Fruit fly (Drosophila melanogaster) whole organism, embryonic: ENCODE data around the gene eIF4E5.
A peak's percentile ranks its signal among the peaks of the same experiment; 100 is the strongest.

Experiments
- Atf-2 ChIP-seq: fragments of 200-800 bp; sonication (Bioruptor generic); optimal IDR thresholded peaks from 2 replicates; lab custom pipeline; 2016; ENCODE audit warnings: missing biosample characterization, missing genetic modification characterization
- Atf3 ChIP-seq: fragments of 200-800 bp; sonication (Bioruptor generic); optimal IDR thresholded peaks from 3 replicates; lab custom pipeline; 2016; ENCODE audit warnings: missing biosample characterization, missing genetic modification characterization
- CG10209 ChIP-seq: fragments of 200-800 bp; sonication (Bioruptor generic); optimal IDR thresholded peaks from 3 replicates; lab custom pipeline; 2017; ENCODE audit warnings: missing biosample characterization, mild to moderate bottlenecking, missing genetic modification characterization, missing genetic modification reagents
- CG1024 ChIP-seq: fragments of 200-800 bp; sonication (Bioruptor generic); IDR thresholded peaks from 2 replicates; pipeline ENCODE4 v1.3.6; 2022; ENCODE audit warnings: missing biosample characterization, missing genetic modification characterization
- CG10654 ChIP-seq: fragments of 200-800 bp; sonication (Bioruptor generic); optimal IDR thresholded peaks from 2 replicates; lab custom pipeline; 2016; ENCODE audit warnings: missing biosample characterization, missing genetic modification characterization
- CG12071 ChIP-seq: fragments of 200-800 bp; sonication (Bioruptor generic); optimal IDR thresholded peaks from 3 replicates; lab custom pipeline; 2018; ENCODE audit warnings: missing biosample characterization, mild to moderate bottlenecking, missing genetic modification characterization
- CG12299 ChIP-seq: fragments of 200-800 bp; sonication (Bioruptor generic); optimal IDR thresholded peaks from 2 replicates; lab custom pipeline; 2018; ENCODE audit warnings: missing biosample characterization, mild to moderate bottlenecking, missing genetic modification characterization
- CG13296 ChIP-seq: fragments of 200-800 bp; sonication (Bioruptor generic); optimal IDR thresholded peaks from 3 replicates; lab custom pipeline; 2018; ENCODE audit warnings: missing biosample characterization, mild to moderate bottlenecking, missing genetic modification characterization
- CG13894 ChIP-seq: fragments of 200-800 bp; sonication (Bioruptor generic); optimal IDR thresholded peaks from 3 replicates; lab custom pipeline; 2018; ENCODE audit warnings: missing biosample characterization, mild to moderate bottlenecking, missing genetic modification characterization, moderate library complexity
- CG17385 ChIP-seq: fragments of 200-800 bp; sonication (Bioruptor generic); optimal IDR thresholded peaks from 3 replicates; lab custom pipeline; 2018; ENCODE audit warnings: missing biosample characterization, mild to moderate bottlenecking, missing genetic modification characterization
- CG17912 ChIP-seq: fragments of 200-800 bp; sonication (Bioruptor generic); optimal IDR thresholded peaks from 2 replicates; lab custom pipeline; 2018; ENCODE audit warnings: missing biosample characterization, mild to moderate bottlenecking, missing genetic modification characterization
- CG18599 ChIP-seq: fragments of 200-800 bp; sonication (Bioruptor generic); optimal IDR thresholded peaks from 3 replicates; lab custom pipeline; 2017; ENCODE audit warnings: missing biosample characterization, missing genetic modification characterization, mild to moderate bottlenecking, moderate library complexity, missing genetic modification reagents
- CG31224 ChIP-seq: fragments of 200-800 bp; sonication (Bioruptor generic); IDR thresholded peaks from 2 replicates; pipeline ENCODE4 v1.3.6; 2022; ENCODE audit warnings: missing biosample characterization, missing genetic modification characterization
- CG6765 ChIP-seq: fragments of 200-800 bp; sonication (Bioruptor generic); optimal IDR thresholded peaks from 3 replicates; lab custom pipeline; 2017; ENCODE audit warnings: missing biosample characterization, mild to moderate bottlenecking, missing genetic modification characterization
- CG6813 ChIP-seq: fragments of 200-800 bp; sonication (Bioruptor generic); optimal IDR thresholded peaks from 2 replicates; lab custom pipeline; 2017; ENCODE audit warnings: missing biosample characterization, missing genetic modification characterization, mild to moderate bottlenecking, moderate library complexity, missing genetic modification reagents
- CG6854 ChIP-seq: fragments of 200-800 bp; sonication (Bioruptor generic); optimal IDR thresholded peaks from 3 replicates; lab custom pipeline; 2017; ENCODE audit warnings: missing biosample characterization, mild to moderate bottlenecking, missing genetic modification characterization
- CG7786 ChIP-seq: fragments of 200-800 bp; sonication (Bioruptor generic); optimal IDR thresholded peaks from 2 replicates; lab custom pipeline; 2016; ENCODE audit warnings: missing biosample characterization, missing genetic modification characterization
- CG8478 ChIP-seq: fragments of >200 bp; optimal IDR thresholded peaks from 2 replicates; lab custom pipeline; 2018
- CG9817 ChIP-seq: fragments of 200-800 bp; sonication (Bioruptor generic); optimal IDR thresholded peaks from 2 replicates; lab custom pipeline; 2018; ENCODE audit warnings: missing biosample characterization, mild to moderate bottlenecking, missing genetic modification characterization, moderate library complexity
- CG9932 ChIP-seq: fragments of 200-800 bp; sonication (Bioruptor generic); IDR thresholded peaks from 2 replicates; pipeline ENCODE4 v1.3.6; 2022; ENCODE audit warnings: missing biosample characterization, missing genetic modification characterization
- Chrac-16 ChIP-seq: fragments of 200-800 bp; sonication (Bioruptor generic); optimal IDR thresholded peaks from 3 replicates; lab custom pipeline; 2016; ENCODE audit warnings: missing biosample characterization, missing genetic modification characterization
- CrebB ChIP-seq: fragments of 200-800 bp; sonication (Bioruptor generic); optimal IDR thresholded peaks from 3 replicates; lab custom pipeline; 2018; ENCODE audit warnings: missing biosample characterization, mild to moderate bottlenecking, missing genetic modification characterization
- E2f1 ChIP-seq: fragments of 200-800 bp; sonication (Bioruptor generic); IDR thresholded peaks from 2 replicates; pipeline ENCODE4 v1.3.6; 2022; ENCODE audit warnings: missing biosample characterization, missing genetic modification characterization
- Gug ChIP-seq: fragments of 200-800 bp; sonication (Bioruptor generic); IDR thresholded peaks from 4 replicates; pipeline ENCODE4 v1.3.6; 2022; ENCODE audit warnings: missing biosample characterization, missing genetic modification characterization
- Hand ChIP-seq: fragments of 200-800 bp; sonication (Bioruptor generic); optimal IDR thresholded peaks from 2 replicates; lab custom pipeline; 2017; ENCODE audit warnings: mild to moderate bottlenecking, missing biosample characterization, missing genetic modification reagents, missing genetic modification characterization
- Lhr ChIP-seq: fragments of 200-800 bp; sonication (Bioruptor generic); optimal IDR thresholded peaks from 3 replicates; lab custom pipeline; 2017; ENCODE audit warnings: mild to moderate bottlenecking, missing biosample characterization, missing genetic modification reagents, missing genetic modification characterization
- MTF-1 ChIP-seq: fragments of 200-800 bp; sonication (Bioruptor generic); optimal IDR thresholded peaks from 2 replicates; lab custom pipeline; 2018; ENCODE audit warnings: missing biosample characterization, mild to moderate bottlenecking, missing genetic modification characterization, borderline replicate concordance
- Mrtf ChIP-seq: fragments of 200-800 bp; sonication (Bioruptor generic); IDR thresholded peaks from 3 replicates; pipeline ENCODE4 v1.3.6; 2022; ENCODE audit warnings: missing biosample characterization, missing genetic modification characterization
- Rfx ChIP-seq: fragments of 200-800 bp; sonication (Bioruptor generic); IDR thresholded peaks from 2 replicates; pipeline ENCODE4 v1.3.6; 2022; ENCODE audit warnings: missing biosample characterization, missing genetic modification characterization
- Six4 ChIP-seq: fragments of 200-800 bp; sonication (Bioruptor generic); optimal IDR thresholded peaks from 2 replicates; lab custom pipeline; 2016; ENCODE audit warnings: missing biosample characterization, missing genetic modification characterization
- Stat92E ChIP-seq, 3 experiments: fragments of >200 bp in 2 of 3; fragments of 200-800 bp in 1 of 3; sonication (Bioruptor generic) in 1 of 3; optimal IDR thresholded peaks; 2 replicates each; lab custom pipeline; 2017 to 2019; ENCODE audit warnings: missing biosample characterization in 3 of 3, missing genetic modification characterization in 3 of 3, mild to moderate bottlenecking in 1 of 3, moderate library complexity in 1 of 3
- crc ChIP-seq: fragments of 200-800 bp; sonication (Bioruptor generic); optimal IDR thresholded peaks from 2 replicates; lab custom pipeline; 2016; ENCODE audit warnings: missing biosample characterization, missing genetic modification characterization
- croc ChIP-seq: fragments of 200-800 bp; sonication (Bioruptor generic); conservative IDR thresholded peaks from 3 replicates; pipeline ENCODE4 v1.3.6; 2022; ENCODE audit warnings: missing biosample characterization, missing genetic modification characterization
- dysf ChIP-seq: fragments of 200-800 bp; sonication (Bioruptor generic); IDR thresholded peaks from 3 replicates; pipeline ENCODE4 v1.3.6; 2022; ENCODE audit warnings: missing biosample characterization, missing genetic modification characterization
- gcm2 ChIP-seq: fragments of 200-800 bp; sonication (Bioruptor generic); optimal IDR thresholded peaks from 2 replicates; lab custom pipeline; 2016; ENCODE audit warnings: missing biosample characterization, missing genetic modification characterization
- gsb ChIP-seq: fragments of 200-800 bp; sonication (Bioruptor generic); IDR thresholded peaks from 2 replicates; pipeline ENCODE4 v1.3.6; 2022; ENCODE audit warnings: missing biosample characterization, missing genetic modification characterization
- gsb-n ChIP-seq: fragments of 200-800 bp; sonication (Bioruptor generic); optimal IDR thresholded peaks from 3 replicates; lab custom pipeline; 2018; ENCODE audit warnings: missing biosample characterization, mild to moderate bottlenecking, missing genetic modification characterization
- insv ChIP-seq, 2 experiments: fragments of 200-800 bp; sonication (Bioruptor generic); optimal IDR thresholded peaks; 3 replicates each; lab custom pipeline; 2016 to 2018; ENCODE audit warnings: missing biosample characterization in 2 of 2, missing genetic modification characterization in 2 of 2
- jumu ChIP-seq: fragments of 200-800 bp; sonication (Bioruptor generic); optimal IDR thresholded peaks from 3 replicates; lab custom pipeline; 2016; ENCODE audit warnings: missing biosample characterization, missing genetic modification characterization
- nau ChIP-seq: fragments of 200-800 bp; sonication (Bioruptor generic); optimal IDR thresholded peaks from 3 replicates; lab custom pipeline; 2017; ENCODE audit warnings: missing biosample characterization, mild to moderate bottlenecking, missing genetic modification characterization, missing genetic modification reagents
- pan ChIP-seq, 4 experiments: fragments of >200 bp in 3 of 4; fragments of 200-800 bp in 1 of 4; sonication (Bioruptor generic) in 1 of 4; optimal IDR thresholded peaks in 3 of 4; IDR thresholded peaks in 1 of 4; 2 replicates each; pipeline versions ENCODE4 v1.3.6 to Lab custom; 2017 to 2022; ENCODE audit warnings: missing biosample characterization in 2 of 4, missing genetic modification characterization in 2 of 4, mixed read lengths in 1 of 4
- sd ChIP-seq: fragments of 200-800 bp; sonication (Bioruptor generic); optimal IDR thresholded peaks from 3 replicates; lab custom pipeline; 2018; ENCODE audit warnings: missing biosample characterization, mild to moderate bottlenecking, missing genetic modification characterization, moderate library complexity
- sob ChIP-seq: fragments of 200-800 bp; sonication (Bioruptor generic); IDR thresholded peaks from 2 replicates; pipeline ENCODE4 v1.3.6; 2022; ENCODE audit warnings: missing biosample characterization, missing genetic modification characterization
- tgo ChIP-seq: fragments of 200-800 bp; sonication (Bioruptor generic); IDR thresholded peaks from 3 replicates; pipeline ENCODE4 v1.3.6; 2022; ENCODE audit warnings: missing biosample characterization, missing genetic modification characterization
- tup ChIP-seq: fragments of 200-800 bp; sonication (Bioruptor generic); optimal IDR thresholded peaks from 2 replicates; lab custom pipeline; 2016; ENCODE audit warnings: missing biosample characterization, mild to moderate bottlenecking, missing genetic modification characterization, moderate library complexity
- z ChIP-seq: fragments of 200-800 bp; sonication (Bioruptor generic); IDR thresholded peaks from 3 replicates; pipeline ENCODE4 v1.3.6; 2022; ENCODE audit warnings: missing biosample characterization, missing genetic modification characterization

The eIF4E5 gene

dm6 chr3L:7903489-7904150 is 8.9 kb downstream of the eIF4E5 start (continued):
- peak; percentile 82 for TF ChIP-seq CG17385 (GFP tag; lab: Kevin White, UChicago)
- peak; percentile 86 for TF ChIP-seq E2f1 (GFP tag; lab: Robert Waterston, UW)
- peak; percentile 87 for TF ChIP-seq CG10209
- peak; percentile 62 for TF ChIP-seq tup (GFP tag; lab: Kevin White, UChicago)
- TF ChIP-seq Gug: peak; percentile 56; the same call in 2 of the 4 replicates
- TF ChIP-seq croc: peak; percentile 86
- peak; percentile 73 for TF ChIP-seq CG12071 (GFP tag; lab: Kevin White, UChicago)
- peak; percentile 83 for TF ChIP-seq Six4 (GFP tag; lab: Kevin White, UChicago)
- peak; percentile 72 for TF ChIP-seq Rfx (GFP tag; lab: Robert Waterston, UW)
- TF ChIP-seq Hand: peak; percentile 41
- peak; percentile 82 for TF ChIP-seq nau (GFP tag; lab: Kevin White, UChicago)
- peak; percentile 67 for TF ChIP-seq jumu
- TF ChIP-seq Atf-2 (GFP tag; lab: Kevin White, UChicago): peak; percentile 78
- TF ChIP-seq CG12299 (tag; lab: Kevin White, UChicago): peak; percentile 78
- TF ChIP-seq CG1024 (GFP tag; lab: Robert Waterston, UW): peak; percentile 82
- peak; percentile 81 for TF ChIP-seq CG6813 (GFP tag; lab: Kevin White, UChicago)
- peak; percentile 48 for TF ChIP-seq CG6854 (GFP tag; lab: Kevin White, UChicago)
- peak; percentile 79 for TF ChIP-seq crc (GFP tag; lab: Kevin White, UChicago)

dm6 chr3L:7904560-7904959 is 9.9 kb downstream of the eIF4E5 start:
- TF ChIP-seq CG10654 (GFP tag; lab: Kevin White, UChicago): no peak
- no peak for TF ChIP-seq CG17912 (GFP tag; lab: Kevin White, UChicago)
- TF ChIP-seq sd (tag; lab: Kevin White, UChicago): peak; percentile 66
- no peak for TF ChIP-seq tgo (GFP tag; lab: Robert Waterston, UW)
- no peak for TF ChIP-seq CG6765 (GFP tag; lab: Kevin White, UChicago)
- no peak for TF ChIP-seq CG8478 (lab: Kevin White, UChicago)

dm6 chr3L:7909695-7910463 is 15.2 kb downstream of the eIF4E5 start:
- TF ChIP-seq CG9932 (GFP tag; lab: Robert Waterston, UW): peak; percentile 46
- no peak for TF ChIP-seq Mrtf
- TF ChIP-seq CG18599 (GFP tag; lab: Kevin White, UChicago): peak; percentile 19
- TF ChIP-seq sob (GFP tag; lab: Robert Waterston, UW): no peak
- no peak for TF ChIP-seq MTF-1 (GFP tag; lab: Kevin White, UChicago)
- TF ChIP-seq gsb-n (tag; lab: Kevin White, UChicago): no peak
- TF ChIP-seq Chrac-16: no peak
- 0 out of 2 replicates have a peak, but pooled peaks have one; percentile 48 for TF ChIP-seq CG31224 (GFP tag; lab: Robert Waterston, UW)
- no peak for TF ChIP-seq Stat92E (GFP tag; optimal IDR thresholded peaks at IDR 0.05; lab: Kevin White, UChicago)
- peak; percentile 19 for TF ChIP-seq CG9817 (tag; lab: Kevin White, UChicago)
- no peak for TF ChIP-seq CG13296 (GFP tag; lab: Kevin White, UChicago)
- no peak for TF ChIP-seq gcm2 (GFP tag; lab: Kevin White, UChicago)
- TF ChIP-seq CrebB (tag; lab: Kevin White, UChicago): no peak
- no peak for TF ChIP-seq Atf3 (GFP tag; lab: Kevin White, UChicago)
- no peak for TF ChIP-seq CG7786
- TF ChIP-seq pan (optimal IDR thresholded peaks at IDR 0.05; lab: Kevin White, UChicago): no peak
- TF ChIP-seq pan (GFP tag; optimal IDR thresholded peaks at IDR 0.05 in 1 of 2, IDR thresholded peaks at IDR 0.05 in 1 of 2): peak in 1 of 2 experiments; percentile 31
- no peak for TF ChIP-seq insv (GFP tag; optimal IDR thresholded peaks at IDR 0.05; lab: Kevin White, UChicago)
- no peak; the same call in 1 of the 2 replicates for TF ChIP-seq gsb (GFP tag; lab: Robert Waterston, UW)
- TF ChIP-seq dysf: peak; percentile 70; the same call in 1 of the 3 replicates
- no peak for TF ChIP-seq z (GFP tag; lab: Robert Waterston, UW)
- TF ChIP-seq CG13894 (tag; lab: Kevin White, UChicago): no peak
- TF ChIP-seq Lhr: no peak
